Fruit fly (Drosophila melanogaster) S2 (cell line): ENCODE results near the gene Trmt61.

Experiments used
- CG8478 ChIP-seq: fragments of >200 bp; optimal IDR thresholded peaks from 2 replicates; lab custom pipeline; 2018
- CTCF ChIP-seq, 2 experiments: fragments of >200 bp; optimal IDR thresholded peaks; 2 replicates each; lab custom pipeline; 2018

Trmt61 gene

dm6 chr3R:26059195-26059594, at the start of gene Trmt61, which contains the start of gene RpL34a:
Trmt61 (plus strand) TSS chr3R:26059496.
RpL34a (minus strand) TSS chr3R:26059267.
- TF ChIP-seq CTCF (optimal IDR thresholded peaks at IDR 0.05; lab: Kevin White, UChicago) (no peak), CG8478 (lab: Kevin White, UChicago) (no peak)

- TF ChIP-seq CG8478 (lab: Kevin White, UChicago) (no peak), CTCF (optimal IDR thresholded peaks at IDR 0.05; lab: Kevin White, UChicago) (no peak)
Observed at dm6 chr3R:26009766-26010414, 49.4 kb upstream of the Trmt61 start.

dm6 chr3R:26010628-26011027, 48.7 kb upstream of the Trmt61 start:
- TF ChIP-seq CG8478 (lab: Kevin White, UChicago), result no peak

dm6 chr3R:26011542-26011941, 47.8 kb upstream of the Trmt61 start:
- no peak for TF ChIP-seq CTCF (optimal IDR thresholded peaks at IDR 0.05; lab: Kevin White, UChicago)
- no peak for TF ChIP-seq CG8478 (lab: Kevin White, UChicago)

- no peak for TF ChIP-seq CG8478 (lab: Kevin White, UChicago)
- no peak for TF ChIP-seq CTCF (optimal IDR thresholded peaks at IDR 0.05; lab: Kevin White, UChicago)
Observed at dm6 chr3R:26012288-26012687, 47.0 kb upstream of the Trmt61 start.

DNA sequence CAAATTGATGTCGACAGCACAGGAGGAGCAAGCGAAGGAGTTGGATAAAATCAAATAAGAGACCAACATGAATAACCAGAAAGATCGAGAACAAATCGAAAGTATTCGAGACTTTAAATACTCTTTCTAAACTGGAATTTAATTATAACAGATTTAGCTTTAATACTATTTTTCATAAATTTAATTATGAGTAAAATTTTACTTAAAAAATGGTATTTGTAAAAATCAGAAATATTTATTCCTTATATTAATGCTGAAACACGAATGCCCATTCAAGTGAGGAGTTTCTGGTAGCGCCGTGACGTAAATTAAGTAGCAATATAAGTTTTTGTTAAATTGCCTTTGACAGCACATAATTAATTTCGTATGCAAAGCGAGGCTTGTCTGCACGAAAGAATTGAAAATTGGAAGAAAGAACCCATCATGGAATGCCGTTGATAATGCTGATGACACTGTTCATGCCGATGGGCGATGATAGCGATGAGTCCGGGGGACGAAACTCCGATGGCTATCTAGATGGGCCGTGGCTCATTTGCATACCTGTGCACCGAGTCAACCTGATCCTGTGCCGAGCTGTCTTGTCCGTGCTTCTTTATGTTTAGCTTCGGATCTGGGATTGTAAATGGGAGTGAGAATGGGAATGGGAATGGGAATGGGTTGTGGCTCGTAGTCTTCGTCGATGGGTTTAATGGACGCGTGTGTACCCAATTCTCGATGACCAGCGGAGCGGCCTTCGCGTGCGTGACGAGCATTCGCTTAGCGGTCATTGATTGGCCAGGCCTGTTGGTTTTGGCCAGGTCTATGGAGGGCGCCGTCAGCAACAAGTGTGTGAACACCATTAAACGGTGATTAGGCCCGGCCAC, 46.3 kb upstream of the Trmt61 start:
- TF ChIP-seq CG8478 (lab: Kevin White, UChicago), result no peak
- no peak for TF ChIP-seq CTCF (optimal IDR thresholded peaks at IDR 0.05; lab: Kevin White, UChicago)

DNA sequence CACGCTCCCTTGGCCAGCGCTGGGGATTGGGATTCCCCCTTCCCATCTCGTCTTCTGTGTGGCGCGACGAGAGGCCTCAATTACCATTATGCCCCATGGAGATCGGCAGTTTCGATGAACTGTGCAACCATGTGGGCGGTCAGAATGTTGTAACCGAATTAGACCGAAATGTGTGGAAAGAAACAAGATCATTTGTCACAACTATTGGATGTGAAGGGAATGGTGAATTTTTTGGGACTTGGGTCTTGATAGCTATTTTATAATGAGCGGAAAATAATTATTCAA, 45.7 kb upstream of the Trmt61 start:
- TF ChIP-seq CG8478 (lab: Kevin White, UChicago), result no peak
- no peak for TF ChIP-seq CTCF (optimal IDR thresholded peaks at IDR 0.05; lab: Kevin White, UChicago)

DNA sequence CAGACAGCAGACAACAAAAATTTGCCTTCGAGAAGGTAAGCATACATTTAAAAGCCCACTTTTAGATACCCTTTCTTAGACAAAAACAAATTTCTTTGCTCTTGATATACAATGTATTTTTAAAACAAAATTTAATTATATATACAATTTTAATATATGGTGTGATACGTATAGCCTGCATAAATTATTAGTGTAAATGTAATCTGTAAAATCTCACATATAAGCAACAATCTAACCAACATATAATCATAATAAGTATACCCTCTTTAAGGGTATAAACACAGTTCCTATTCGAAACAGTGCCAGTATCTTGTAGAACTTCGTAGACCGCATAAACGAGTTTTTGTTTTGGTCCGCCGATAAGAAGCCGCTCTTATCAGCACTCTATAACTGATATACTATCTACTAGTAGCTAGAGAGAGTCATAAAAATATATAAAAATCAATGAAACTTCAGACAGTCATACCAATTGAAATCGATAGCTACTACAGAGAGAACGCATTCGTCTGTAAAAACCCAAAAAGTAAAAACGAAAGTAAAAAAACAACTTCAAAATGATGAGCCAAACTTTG, 44.9 kb upstream of the Trmt61 start, which contains the start of gene Kaz-m1:
Gene Kaz-m1 (plus strand): TSS at position 460 of the 572 bp plus-strand sequence.
- TF ChIP-seq CG8478 (lab: Kevin White, UChicago), result no peak
- no peak for TF ChIP-seq CTCF (optimal IDR thresholded peaks at IDR 0.05; lab: Kevin White, UChicago)

DNA sequence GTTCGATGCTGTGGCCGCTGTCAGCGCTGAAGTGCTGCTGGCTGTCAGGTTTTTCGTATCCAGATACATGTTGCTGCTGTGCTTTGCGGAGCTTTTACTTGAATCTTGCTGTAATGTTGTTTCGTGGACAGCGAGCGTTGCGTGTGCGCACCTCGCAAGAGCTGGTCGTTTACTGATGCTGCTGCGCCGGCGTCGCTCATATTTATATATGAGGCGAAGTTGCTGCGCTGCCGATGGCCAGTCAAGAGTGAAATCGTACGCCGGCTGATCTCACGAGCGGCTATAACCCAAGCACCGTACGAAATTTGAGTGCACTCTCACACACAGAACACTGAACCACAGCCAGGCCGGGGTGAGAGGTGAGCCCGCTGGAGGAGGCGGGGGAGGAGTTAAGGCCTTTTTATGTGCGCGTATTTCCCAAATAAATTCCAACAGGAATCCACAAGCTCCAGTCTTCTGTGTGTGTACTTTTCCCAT, 42.0 kb upstream of the Trmt61 start:
- TF ChIP-seq CG8478 (lab: Kevin White, UChicago) (no peak), CTCF (optimal IDR thresholded peaks at IDR 0.05; lab: Kevin White, UChicago) (no peak)

DNA sequence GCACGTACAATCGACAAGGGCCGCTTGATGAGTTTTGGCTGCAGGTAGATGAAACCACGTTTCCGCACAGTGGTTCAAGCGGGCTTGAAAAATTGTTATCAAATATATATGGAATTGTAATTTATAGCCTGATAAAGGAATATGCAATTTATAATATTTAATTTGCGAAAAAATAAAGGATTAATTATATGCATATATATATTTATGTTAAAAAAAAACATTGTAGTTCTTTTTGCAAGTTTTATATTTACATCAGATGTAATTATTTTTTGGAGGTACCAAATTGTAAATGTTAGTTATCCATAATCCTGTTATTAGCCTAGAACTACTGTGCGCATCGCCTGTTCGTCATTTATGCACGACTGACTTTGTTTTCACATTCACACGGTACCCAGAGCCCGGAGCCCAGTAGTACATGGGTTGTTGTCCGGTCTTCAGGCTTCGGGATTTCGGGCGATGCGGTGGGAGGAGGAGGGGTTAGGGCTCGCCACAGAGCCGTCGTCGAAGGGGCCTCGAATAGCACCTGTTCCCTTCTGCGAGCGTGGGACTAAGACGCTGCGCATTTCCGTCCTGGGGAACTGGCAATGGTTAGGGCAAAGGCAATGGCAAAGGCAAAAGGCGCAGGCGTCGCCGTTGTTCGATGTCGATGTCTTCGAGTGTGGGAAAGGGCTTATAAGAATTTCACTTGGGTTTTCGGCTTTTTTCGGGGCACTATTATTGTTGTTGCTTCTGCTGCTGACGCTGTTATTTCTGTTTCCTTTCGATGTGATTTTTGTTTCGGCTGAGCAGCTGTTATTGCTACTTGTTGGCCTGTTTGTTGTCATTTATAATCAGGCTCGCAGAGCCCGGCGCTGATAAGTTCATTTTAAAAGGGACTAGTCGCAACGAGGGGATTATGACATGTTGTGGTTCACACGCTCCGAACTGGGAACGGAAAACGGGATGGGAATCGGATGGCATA, 41.2 kb upstream of the Trmt61 start:
- no peak for TF ChIP-seq CG8478 (lab: Kevin White, UChicago)
- no peak for TF ChIP-seq CTCF (optimal IDR thresholded peaks at IDR 0.05; lab: Kevin White, UChicago)

DNA sequence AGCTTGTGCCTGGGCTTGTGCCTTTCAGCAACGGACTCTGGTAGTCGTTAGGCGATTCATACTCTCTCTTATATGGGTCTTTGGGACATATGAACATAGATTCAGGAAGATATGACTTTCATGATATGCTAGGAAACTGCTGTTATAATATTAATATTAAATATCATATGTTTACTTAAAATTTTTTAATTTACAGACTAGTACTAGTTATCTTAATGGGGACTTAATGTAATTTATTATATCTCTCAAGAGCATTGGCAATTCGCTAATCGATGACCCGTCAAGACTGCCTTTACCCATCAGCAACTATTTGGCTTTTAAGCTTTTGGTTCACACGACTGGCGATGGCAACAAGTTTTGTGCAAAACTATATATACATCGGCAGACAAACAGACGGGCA, 40.1 kb upstream of the Trmt61 start:
- TF ChIP-seq CG8478 (lab: Kevin White, UChicago) (no peak), CTCF (optimal IDR thresholded peaks at IDR 0.05; lab: Kevin White, UChicago) (no peak)

dm6 chr3R:26020244-26021171, 38.8 kb upstream of the Trmt61 start:
- no peak for TF ChIP-seq CTCF (optimal IDR thresholded peaks at IDR 0.05; lab: Kevin White, UChicago)
- TF ChIP-seq CG8478 (lab: Kevin White, UChicago), result no peak
